Worm (Caenorhabditis elegans): Measurements from ENCODE around the gene mcm-5.

mcm-5 gene

DNA sequence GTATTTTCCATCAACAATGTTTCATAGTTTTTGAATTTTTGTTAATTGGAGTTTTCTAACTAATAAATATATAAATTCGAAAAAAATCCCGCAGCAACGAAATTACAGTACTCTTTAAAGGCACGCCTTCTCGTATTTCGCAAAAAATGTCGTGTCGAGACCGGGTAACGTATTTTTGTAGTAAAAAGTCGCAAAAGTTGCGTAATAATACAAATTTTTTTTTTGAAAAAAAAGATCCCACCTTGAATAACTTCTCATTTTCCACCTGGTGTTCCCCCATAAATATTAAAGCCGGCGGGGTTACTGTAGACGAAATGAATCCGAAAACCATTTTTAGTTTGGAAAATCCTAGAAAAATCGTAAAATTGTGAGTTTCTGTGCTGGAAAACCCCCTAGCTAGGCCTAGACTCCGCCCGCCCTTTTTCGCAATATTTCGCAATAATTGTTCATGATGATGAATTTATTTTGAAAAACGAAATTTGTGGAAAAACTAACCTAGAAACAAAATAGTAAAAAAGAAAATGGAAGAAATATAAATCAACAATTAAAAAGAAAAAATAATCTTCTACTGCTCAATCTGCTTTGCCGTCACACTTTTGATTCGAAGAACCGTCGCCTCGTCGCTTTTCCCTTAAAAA, 48.7 kb downstream of the mcm-5 start, which contains the start of gene F43C1.7:
TSS of gene F43C1.7 (minus strand) at position 351 of the 638 bp plus-strand sequence.
- TF ChIP-seq flt-1 (GFP tag; IDR thresholded peaks at IDR 0.05) = no peak
- no peak for TF ChIP-seq klf-2 (GFP tag; conservative IDR thresholded peaks at IDR 0.05)
- no peak for TF ChIP-seq T22C8.4 (GFP tag; IDR thresholded peaks at IDR 0.05)
- no peak for TF ChIP-seq ztf-23 (GFP tag; IDR thresholded peaks at IDR 0.05)
- no peak for TF ChIP-seq tab-1 (GFP tag; IDR thresholded peaks at IDR 0.05)
- TF ChIP-seq med-1 (GFP tag; optimal IDR thresholded peaks at IDR 0.05; ENCODE audit: insufficient read depth) = no peak
- no peak for TF ChIP-seq ref-1 (GFP tag; conservative IDR thresholded peaks at IDR 0.05)
- no peak for TF ChIP-seq ztf-29 (GFP tag; IDR thresholded peaks at IDR 0.05)
- no peak for TF ChIP-seq cog-1 (tag; optimal IDR thresholded peaks at IDR 0.05)

DNA sequence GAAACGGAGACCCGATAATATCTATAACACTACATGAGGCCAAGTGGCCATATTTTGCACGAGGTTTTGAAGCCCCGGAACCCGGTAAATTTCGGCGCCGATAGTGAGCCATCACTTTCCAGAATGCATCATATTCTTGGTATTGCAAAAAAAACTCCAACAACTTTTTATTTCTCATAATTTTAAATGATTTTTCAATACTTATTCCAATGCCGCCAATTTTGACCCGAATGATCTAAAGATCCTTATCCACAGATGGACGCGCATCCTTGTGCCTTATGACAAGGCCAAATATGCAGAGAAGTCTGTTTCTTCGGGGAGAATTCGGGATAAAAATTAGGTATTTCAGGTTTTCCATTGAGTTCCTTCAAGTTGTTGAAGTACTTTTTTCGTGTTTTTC, 49.9 kb downstream of the mcm-5 start:
- TF ChIP-seq ref-1 (GFP tag; conservative IDR thresholded peaks at IDR 0.05) (no peak), T22C8.4 (GFP tag; IDR thresholded peaks at IDR 0.05) (no peak), ztf-29 (GFP tag; IDR thresholded peaks at IDR 0.05) (no peak), cog-1 (tag; optimal IDR thresholded peaks at IDR 0.05) (no peak), med-1 (GFP tag; optimal IDR thresholded peaks at IDR 0.05; ENCODE audit: insufficient read depth) (no peak), tab-1 (GFP tag; IDR thresholded peaks at IDR 0.05) (no peak), flt-1 (GFP tag; IDR thresholded peaks at IDR 0.05) (no peak), klf-2 (GFP tag; conservative IDR thresholded peaks at IDR 0.05) (no peak), ztf-23 (GFP tag; IDR thresholded peaks at IDR 0.05) (no peak)

DNA sequence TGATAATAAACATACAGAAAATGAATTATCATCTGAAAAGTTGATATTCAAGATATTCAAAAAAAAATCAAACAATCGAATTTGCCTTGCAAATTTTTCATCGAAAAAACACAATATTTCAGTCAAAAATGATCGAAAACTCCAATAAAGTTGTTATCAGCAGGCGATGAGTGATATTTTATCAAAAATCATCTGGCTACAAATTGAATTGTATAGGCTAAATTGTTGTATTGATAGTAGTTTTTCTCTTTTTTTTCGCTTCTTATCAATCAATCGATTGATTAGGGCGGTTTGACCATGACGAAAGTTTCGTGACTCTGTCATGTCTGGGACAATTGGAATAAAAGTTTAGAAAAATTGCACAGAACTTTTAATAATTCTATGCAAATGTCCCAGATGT, 50.9 kb downstream of the mcm-5 start:
- TF ChIP-seq ztf-23 (GFP tag; IDR thresholded peaks at IDR 0.05) = no peak
- no peak for TF ChIP-seq ztf-29 (GFP tag; IDR thresholded peaks at IDR 0.05)
- no peak for TF ChIP-seq klf-2 (GFP tag; conservative IDR thresholded peaks at IDR 0.05)
- TF ChIP-seq med-1 (GFP tag; optimal IDR thresholded peaks at IDR 0.05; ENCODE audit: insufficient read depth) = no peak
- no peak for TF ChIP-seq tab-1 (GFP tag; IDR thresholded peaks at IDR 0.05)

All from whole organism, midembryonic.